Fruit fly (Drosophila melanogaster) whole organism, prepupa: ENCODE results near the gene CG33303.

ENCODE experiments used
- CG10669 ChIP-seq: fragments of 200-800 bp; sonication (Bioruptor generic); optimal IDR thresholded peaks from 3 replicates; lab custom pipeline; 2018; ENCODE audit warnings: missing biosample characterization, mild to moderate bottlenecking, missing genetic modification characterization, moderate library complexity
- CG11902 ChIP-seq: fragments of 200-800 bp; sonication (Bioruptor generic); optimal IDR thresholded peaks from 3 replicates; lab custom pipeline; 2016; ENCODE audit warnings: missing biosample characterization, missing genetic modification characterization
- CG1621 ChIP-seq: fragments of 200-800 bp; sonication (Bioruptor generic); optimal IDR thresholded peaks from 3 replicates; lab custom pipeline; 2018; ENCODE audit warnings: missing biosample characterization, mild to moderate bottlenecking, missing genetic modification characterization
- CG16779 ChIP-seq: fragments of 200-800 bp; sonication (Bioruptor generic); optimal IDR thresholded peaks from 3 replicates; lab custom pipeline; 2017; ENCODE audit warnings: missing biosample characterization, mild to moderate bottlenecking, missing genetic modification characterization
- CG3032 ChIP-seq: fragments of 200-800 bp; optimal IDR thresholded peaks from 2 replicates; lab custom pipeline; 2019; ENCODE audit warnings: missing biosample characterization, mild to moderate bottlenecking, missing genetic modification characterization, moderate library complexity
- CG3919 ChIP-seq: fragments of 200-800 bp; sonication (Bioruptor generic); optimal IDR thresholded peaks from 3 replicates; lab custom pipeline; 2016; ENCODE audit warnings: missing biosample characterization, missing genetic modification characterization
- CG4318 ChIP-seq: fragments of 200-800 bp; sonication (Bioruptor generic); optimal IDR thresholded peaks from 3 replicates; lab custom pipeline; 2017; ENCODE audit warnings: missing biosample characterization, mild to moderate bottlenecking, missing genetic modification characterization
- CG6163 ChIP-seq: fragments of 200-800 bp; sonication (Bioruptor generic); IDR thresholded peaks from 3 replicates; pipeline ENCODE4 v1.3.6; 2022; ENCODE audit warnings: missing biosample characterization, missing genetic modification characterization
- CG6276 ChIP-seq: fragments of 200-800 bp; sonication (Bioruptor generic); optimal IDR thresholded peaks from 2 replicates; lab custom pipeline; 2017; ENCODE audit warnings: missing biosample characterization, mild to moderate bottlenecking, missing genetic modification characterization
- CG6808 ChIP-seq: fragments of 200-800 bp; sonication (Bioruptor generic); optimal IDR thresholded peaks from 3 replicates; lab custom pipeline; 2017; ENCODE audit warnings: missing biosample characterization, missing genetic modification characterization, mild to moderate bottlenecking, moderate library complexity, missing genetic modification reagents
- CG7368 ChIP-seq: fragments of 200-800 bp; sonication (Bioruptor generic); optimal IDR thresholded peaks from 3 replicates; lab custom pipeline; 2016; ENCODE audit warnings: missing biosample characterization, missing genetic modification characterization
- CG8119 ChIP-seq: fragments of 200-800 bp; sonication (Bioruptor generic); IDR thresholded peaks from 3 replicates; pipeline ENCODE4 v1.3.6; 2022; ENCODE audit warnings: missing biosample characterization, missing genetic modification characterization
- CG8632 ChIP-seq: fragments of 200-800 bp; sonication (Bioruptor generic); optimal IDR thresholded peaks from 3 replicates; lab custom pipeline; 2016; ENCODE audit warnings: missing biosample characterization, missing genetic modification characterization
- CG9139 ChIP-seq: fragments of 200-800 bp; sonication (Bioruptor generic); optimal IDR thresholded peaks from 3 replicates; lab custom pipeline; 2017; ENCODE audit warnings: missing biosample characterization, mild to moderate bottlenecking, missing genetic modification characterization
- Eip78C ChIP-seq: fragments of 200-800 bp; sonication (Bioruptor generic); peaks from one replicate; lab custom pipeline; 2016; ENCODE audit warnings: missing biosample characterization, missing genetic modification characterization
- Ets96B ChIP-seq: fragments of 200-800 bp; optimal IDR thresholded peaks from 2 replicates; lab custom pipeline; 2019; ENCODE audit warnings: missing biosample characterization, mild to moderate bottlenecking, missing genetic modification characterization, moderate library complexity
- Gug ChIP-seq: fragments of 200-800 bp; sonication (Bioruptor generic); IDR thresholded peaks from 2 replicates; pipeline ENCODE4 v1.3.6; 2022; ENCODE audit warnings: missing biosample characterization, missing genetic modification characterization
- Hr38 ChIP-seq: sonication (Bioruptor generic); optimal IDR thresholded peaks from 2 replicates; lab custom pipeline; 2016; ENCODE audit warnings: missing biosample characterization, missing genetic modification characterization
- Hr39 ChIP-seq: fragments of 200-800 bp; sonication (Bioruptor generic); optimal IDR thresholded peaks from 2 replicates; lab custom pipeline; 2016; ENCODE audit warnings: missing biosample characterization, missing genetic modification characterization
- Hr4 ChIP-seq: fragments of 200-800 bp; sonication (Bioruptor generic); optimal IDR thresholded peaks from 3 replicates; lab custom pipeline; 2016; ENCODE audit warnings: missing biosample characterization, missing genetic modification characterization
- Lpt ChIP-seq: fragments of 200-800 bp; sonication (Bioruptor generic); optimal IDR thresholded peaks from 3 replicates; lab custom pipeline; 2016; ENCODE audit warnings: missing biosample characterization, missing genetic modification characterization
- Met ChIP-seq: fragments of 200-800 bp; sonication (Bioruptor generic); optimal IDR thresholded peaks from 3 replicates; lab custom pipeline; 2016; ENCODE audit warnings: missing biosample characterization, missing genetic modification characterization
- OdsH ChIP-seq: fragments of 200-800 bp; sonication (Bioruptor generic); optimal IDR thresholded peaks from 3 replicates; lab custom pipeline; 2016; ENCODE audit warnings: missing biosample characterization, missing genetic modification characterization
- Smox ChIP-seq: fragments of 200-800 bp; sonication (Bioruptor generic); optimal IDR thresholded peaks from 3 replicates; lab custom pipeline; 2016; ENCODE audit warnings: missing biosample characterization, missing genetic modification characterization
- Sox102F ChIP-seq: fragments of 200-800 bp; sonication (Bioruptor generic); optimal IDR thresholded peaks from 2 replicates; lab custom pipeline; 2016; ENCODE audit warnings: missing biosample characterization, mild to moderate bottlenecking, missing genetic modification characterization
- achi ChIP-seq: fragments of 200-800 bp; sonication (Bioruptor generic); optimal IDR thresholded peaks from 3 replicates; lab custom pipeline; 2016; ENCODE audit warnings: missing biosample characterization, missing genetic modification characterization
- cyc ChIP-seq: fragments of 200-800 bp; sonication (Bioruptor generic); optimal IDR thresholded peaks from 3 replicates; lab custom pipeline; 2016; ENCODE audit warnings: missing biosample characterization, missing genetic modification characterization
- dac ChIP-seq: fragments of 200-800 bp; sonication (Bioruptor generic); optimal IDR thresholded peaks from 2 replicates; lab custom pipeline; 2017; ENCODE audit warnings: missing biosample characterization, mild to moderate bottlenecking, missing genetic modification characterization
- eg ChIP-seq: fragments of 200-800 bp; sonication (Bioruptor generic); IDR thresholded peaks from 3 replicates; pipeline ENCODE4 v1.3.6; 2022; ENCODE audit warnings: missing biosample characterization, missing genetic modification characterization
- esn ChIP-seq: fragments of 200-800 bp; sonication (Bioruptor generic); optimal IDR thresholded peaks from 2 replicates; lab custom pipeline; 2016; ENCODE audit warnings: missing biosample characterization, mild to moderate bottlenecking, missing genetic modification characterization, moderate library complexity
- fd59A ChIP-seq: fragments of 200-800 bp; sonication (Bioruptor generic); optimal IDR thresholded peaks from 2 replicates; lab custom pipeline; 2017; ENCODE audit warnings: missing biosample characterization, mild to moderate bottlenecking, missing genetic modification characterization, missing genetic modification reagents
- fd85E ChIP-seq: fragments of 200-800 bp; sonication (Bioruptor generic); optimal IDR thresholded peaks from 3 replicates; lab custom pipeline; 2016; ENCODE audit warnings: missing biosample characterization, missing genetic modification characterization
- fkh ChIP-seq: fragments of 200-800 bp; sonication (Bioruptor generic); optimal IDR thresholded peaks from 3 replicates; lab custom pipeline; 2017; ENCODE audit warnings: missing biosample characterization, mild to moderate bottlenecking, missing genetic modification characterization, moderate library complexity
- lz ChIP-seq: fragments of 200-800 bp; sonication (Bioruptor generic); optimal IDR thresholded peaks from 3 replicates; lab custom pipeline; 2016; ENCODE audit warnings: missing biosample characterization, missing genetic modification characterization
- net ChIP-seq: fragments of 200-800 bp; sonication (Bioruptor generic); optimal IDR thresholded peaks from 3 replicates; lab custom pipeline; 2016; ENCODE audit warnings: missing biosample characterization, missing genetic modification characterization
- pdm3 ChIP-seq: fragments of 200-800 bp; sonication (Bioruptor generic); optimal IDR thresholded peaks from 3 replicates; lab custom pipeline; 2016; ENCODE audit warnings: missing biosample characterization, missing genetic modification characterization
- salr ChIP-seq, 2 experiments: fragments of 200-800 bp; sonication (Bioruptor generic); optimal IDR thresholded peaks; 3 replicates each; lab custom pipeline; 2016 to 2018; ENCODE audit warnings: missing biosample characterization in 2 of 2, missing genetic modification characterization in 2 of 2, mild to moderate bottlenecking in 1 of 2
- spab ChIP-seq: fragments of 200-800 bp; sonication (Bioruptor generic); optimal IDR thresholded peaks from 2 replicates; lab custom pipeline; 2017; ENCODE audit warnings: missing biosample characterization, mild to moderate bottlenecking, missing genetic modification characterization, missing genetic modification reagents
- svp ChIP-seq: fragments of 200-800 bp; sonication (Bioruptor generic); peaks from one replicate; lab custom pipeline; 2016; ENCODE audit warnings: missing biosample characterization, missing genetic modification characterization
- topi ChIP-seq: fragments of 200-800 bp; sonication (Bioruptor generic); optimal IDR thresholded peaks from 3 replicates; lab custom pipeline; 2016; ENCODE audit warnings: missing biosample characterization, missing genetic modification characterization

CG33303 gene

DNA sequence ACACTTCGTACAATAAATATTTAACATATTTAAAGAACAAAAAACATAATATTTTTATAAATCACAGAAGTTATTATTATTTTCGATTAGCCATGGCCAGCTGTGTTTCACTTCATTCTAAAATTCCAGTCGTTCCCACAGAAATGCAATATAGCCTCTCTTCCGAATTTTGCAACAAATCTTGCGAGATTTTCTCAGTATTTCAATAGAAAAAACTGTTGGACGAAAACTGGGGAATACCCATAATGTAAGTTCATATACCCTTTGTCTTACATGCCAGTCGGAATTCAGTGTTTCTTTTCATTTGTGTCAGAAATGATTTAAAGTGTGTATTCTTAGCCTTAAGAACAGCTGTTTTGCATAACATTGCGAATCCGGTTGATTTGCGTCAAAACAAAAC is 19.0 kb downstream of the CG33303 start, which contains the start of the genes CtsL4 and ClpP (continued):
- TF ChIP-seq Met (GFP tag; lab: Kevin White, UChicago), result no peak
- no peak for TF ChIP-seq Eip78C (GFP tag; lab: Kevin White, UChicago)
- peak; percentile 61 for TF ChIP-seq CG1621 (tag; lab: Kevin White, UChicago)
- no peak for TF ChIP-seq fkh (GFP tag; lab: Kevin White, UChicago)
- TF ChIP-seq Hr39 (GFP tag; lab: Kevin White, UChicago), result no peak
- no peak for TF ChIP-seq svp (GFP tag; lab: Kevin White, UChicago)
- TF ChIP-seq Hr38 (GFP tag; lab: Kevin White, UChicago), result no peak
- no peak for TF ChIP-seq CG4318 (GFP tag; lab: Kevin White, UChicago)
- TF ChIP-seq OdsH, result peak; percentile 59
- no peak for TF ChIP-seq CG7368 (GFP tag; lab: Kevin White, UChicago)
- no peak for TF ChIP-seq salr (GFP tag; optimal IDR thresholded peaks at IDR 0.05; lab: Kevin White, UChicago)
- no peak for TF ChIP-seq CG6276
- no peak for TF ChIP-seq Smox
- TF ChIP-seq CG16779 (tag; lab: Kevin White, UChicago), result no peak
- TF ChIP-seq fd59A (GFP tag; lab: Kevin White, UChicago), result no peak
- TF ChIP-seq pdm3 (GFP tag; lab: Kevin White, UChicago), result no peak
- TF ChIP-seq cyc (GFP tag; lab: Kevin White, UChicago), result peak; percentile 29
- no peak for TF ChIP-seq Hr4
- no peak for TF ChIP-seq CG8119 (GFP tag; lab: Robert Waterston, UW)
- peak; percentile 10 for TF ChIP-seq dac (GFP tag; lab: Kevin White, UChicago)
- TF ChIP-seq CG10669, result no peak
- no peak for TF ChIP-seq eg
- peak; percentile 32 for TF ChIP-seq Ets96B (tag; lab: Kevin White, UChicago)
- peak; percentile 45 for TF ChIP-seq CG3032 (tag; lab: Kevin White, UChicago)
- no peak for TF ChIP-seq CG9139 (GFP tag; lab: Kevin White, UChicago)
- no peak for TF ChIP-seq net
- TF ChIP-seq CG6808 (GFP tag; lab: Kevin White, UChicago), result no peak
- no peak for TF ChIP-seq spab (GFP tag; lab: Kevin White, UChicago)

DNA sequence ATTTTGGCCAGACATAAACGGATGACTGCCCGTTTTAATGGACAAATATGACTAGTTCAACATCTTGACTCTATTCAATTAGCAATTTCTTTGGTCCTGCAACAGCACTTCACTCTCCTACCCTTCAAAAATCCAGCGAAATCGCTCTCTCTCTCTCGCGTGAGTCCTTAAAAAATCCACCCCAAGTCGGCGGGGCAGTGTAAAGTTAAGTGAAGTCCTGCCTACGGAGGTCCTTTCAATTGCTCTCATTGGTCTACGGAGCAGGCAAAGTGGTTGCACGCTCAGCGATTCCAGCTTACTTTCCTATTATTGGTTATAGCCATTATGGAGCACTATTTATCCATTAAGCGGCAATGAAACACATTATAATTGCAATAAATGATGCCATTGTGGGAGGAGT is 21.7 kb downstream of the CG33303 start, which contains the start of gene CG34367:
TSS of gene CG34367 (minus strand) at position 35 of the 400 bp plus-strand sequence.
- TF ChIP-seq lz (GFP tag; lab: Kevin White, UChicago) (no peak), cyc (GFP tag; lab: Kevin White, UChicago) (no peak), topi (no peak)

DNA sequence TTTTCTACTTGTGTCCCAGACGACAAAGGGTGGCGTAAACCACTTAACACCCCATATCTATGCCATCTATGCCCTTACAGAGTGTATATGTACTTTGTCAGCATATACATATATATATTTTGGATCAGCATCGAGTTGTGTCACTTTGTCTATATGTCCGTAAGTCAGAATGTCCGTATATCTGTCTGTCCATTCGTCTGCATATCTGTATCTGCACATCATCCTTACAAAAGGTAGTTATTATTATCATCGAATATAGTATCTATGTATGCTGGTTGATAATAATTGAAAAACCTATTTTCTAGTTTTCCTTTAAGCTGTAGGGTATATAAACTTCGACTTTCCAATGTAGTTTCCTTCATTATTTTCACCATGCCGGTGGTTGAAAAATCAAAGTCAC is 24.4 kb downstream of the CG33303 start:
- TF ChIP-seq CG3919 (GFP tag; lab: Kevin White, UChicago) (no peak), CG6163 (GFP tag; lab: Robert Waterston, UW) (no peak), Sox102F (no peak), Ets96B (tag; lab: Kevin White, UChicago) (no peak), Met (GFP tag; lab: Kevin White, UChicago) (no peak), Lpt (GFP tag; lab: Kevin White, UChicago) (no peak), CG8632 (no peak), achi (GFP tag; lab: Kevin White, UChicago) (no peak), CG11902 (GFP tag; lab: Kevin White, UChicago) (no peak), CG7368 (GFP tag; lab: Kevin White, UChicago) (no peak), CG16779 (tag; lab: Kevin White, UChicago) (no peak), OdsH (no peak), cyc (GFP tag; lab: Kevin White, UChicago) (no peak), dac (GFP tag; lab: Kevin White, UChicago) (no peak), Gug (GFP tag; lab: Robert Waterston, UW) (no peak), fd85E (GFP tag; lab: Kevin White, UChicago) (no peak), CG6276 (no peak), CG1621 (tag; lab: Kevin White, UChicago) (no peak), esn (GFP tag; lab: Kevin White, UChicago) (no peak)
